Fruit fly (Drosophila melanogaster) whole organism, wandering third instar larva: ENCODE measurements around the gene CG45100.
A peak's percentile ranks its signal among the peaks of the same experiment; 100 is the strongest.

Experiments used
- CG32264 ChIP-seq: fragments of 200-800 bp; sonication (Bioruptor generic); optimal IDR thresholded peaks from 2 replicates; lab custom pipeline; 2016; ENCODE audit warnings: missing biosample characterization, missing genetic modification characterization
- foxo ChIP-seq, 2 experiments: fragments of 200-800 bp; sonication (Bioruptor generic); optimal IDR thresholded peaks; 2 replicates in 1 of 2; 3 replicates in 1 of 2; lab custom pipeline; 2016 to 2017; ENCODE audit warnings: missing biosample characterization in 2 of 2, missing genetic modification characterization in 2 of 2
- h ChIP-seq: fragments of 200-800 bp; sonication (Bioruptor generic); optimal IDR thresholded peaks from 3 replicates; lab custom pipeline; 2016; ENCODE audit warnings: missing biosample characterization, mild to moderate bottlenecking, missing genetic modification characterization
- lola ChIP-seq: fragments of >200 bp; optimal IDR thresholded peaks from 2 replicates; lab custom pipeline; 2017; ENCODE audit warnings: missing biosample characterization, missing genetic modification characterization
- sage ChIP-seq: fragments of 200-800 bp; sonication (Bioruptor generic); optimal IDR thresholded peaks from 2 replicates; lab custom pipeline; 2016; ENCODE audit warnings: missing biosample characterization, mild to moderate bottlenecking, missing genetic modification characterization
- usp ChIP-seq: fragments of >200 bp; optimal IDR thresholded peaks from 2 replicates; lab custom pipeline; 2017; ENCODE audit warnings: missing biosample characterization, missing genetic modification characterization

DNA sequence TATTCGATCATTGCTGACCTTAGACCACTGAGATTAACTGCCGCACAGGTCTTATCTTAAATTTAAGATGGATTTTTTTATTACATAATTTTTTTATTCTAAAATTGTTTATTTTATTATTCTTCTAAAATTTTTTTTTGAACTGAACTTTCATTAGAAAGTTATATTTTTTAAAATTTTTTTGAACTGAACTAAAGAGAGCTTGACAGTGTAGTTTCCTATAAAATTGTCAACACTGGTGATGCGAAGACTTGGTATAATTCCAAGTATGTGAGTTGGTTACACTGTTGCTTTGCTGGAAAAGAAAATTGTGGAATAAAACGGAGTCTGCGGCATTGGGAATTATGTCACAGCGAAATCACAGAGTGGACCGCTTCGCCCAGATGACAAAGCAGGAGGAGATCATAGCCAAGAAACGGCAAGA lies 10.9 kb upstream of the CG45100 start, which contains the start of gene CG31550:
- TF ChIP-seq h (GFP tag; lab: Kevin White, UChicago), result peak; percentile 64
- no peak for TF ChIP-seq sage (GFP tag; lab: Kevin White, UChicago)
- TF ChIP-seq usp (GFP tag; lab: Kevin White, UChicago), result no peak
- no peak for TF ChIP-seq CG32264 (GFP tag; lab: Kevin White, UChicago)
- no peak for TF ChIP-seq lola (GFP tag; lab: Kevin White, UChicago)
- peak in 1 of 2 experiments; percentile 70 for TF ChIP-seq foxo (GFP tag; optimal IDR thresholded peaks at IDR 0.05; lab: Kevin White, UChicago)
